Fruit fly (Drosophila melanogaster): ENCODE data around the gene CG43083.

Gene CG43083

dm6 chr3L:15675111-15675510 is 26.7 kb downstream of the CG43083 start (continued):
- TF ChIP-seq CG14965 (GFP tag; optimal IDR thresholded peaks at IDR 0.05; ENCODE audit: borderline replicate concordance), result no peak
- 0 out of 3 replicates have a peak, but pooled peaks have one; percentile 44 for TF ChIP-seq CG11695 (GFP tag; IDR thresholded peaks at IDR 0.05)
- peak; percentile 17 for TF ChIP-seq CG30020 (tag; optimal IDR thresholded peaks at IDR 0.05)
- TF ChIP-seq slp2 (GFP tag; optimal IDR thresholded peaks at IDR 0.05), result peak; percentile 53
- TF ChIP-seq Eip74EF (GFP tag; optimal IDR thresholded peaks at IDR 0.05), result no peak
- peak; percentile 77 for TF ChIP-seq CG30431 (GFP tag; optimal IDR thresholded peaks at IDR 0.05)
- peak; percentile 9 for TF ChIP-seq Elba2 (GFP tag; optimal IDR thresholded peaks at IDR 0.05)
- peak; percentile 31 for TF ChIP-seq salm (tag; optimal IDR thresholded peaks at IDR 0.05)
- TF ChIP-seq cwo (GFP tag; optimal IDR thresholded peaks at IDR 0.05), result no peak
- TF ChIP-seq pho (GFP tag; optimal IDR thresholded peaks at IDR 0.05), result no peak
- TF ChIP-seq CG17912 (GFP tag; optimal IDR thresholded peaks at IDR 0.05), result no peak
- TF ChIP-seq fd3F (GFP tag; optimal IDR thresholded peaks at IDR 0.05), result no peak
- TF ChIP-seq Hsf (GFP tag; optimal IDR thresholded peaks at IDR 0.05), result peak; percentile 57
- TF ChIP-seq chinmo (GFP tag; IDR thresholded peaks at IDR 0.05; ENCODE audit: partially characterized antibody), result no peak
- TF ChIP-seq inv (GFP tag; IDR thresholded peaks at IDR 0.05; ENCODE audit: partially characterized antibody), result no peak
- TF ChIP-seq Sry-β (GFP tag; optimal IDR thresholded peaks at IDR 0.05), result no peak
- no peak for TF ChIP-seq lbe (GFP tag; optimal IDR thresholded peaks at IDR 0.05)
- no peak for TF ChIP-seq sr (GFP tag; IDR thresholded peaks at IDR 0.05)
- TF ChIP-seq Awh (GFP tag; IDR thresholded peaks at IDR 0.05), result peak; percentile 47; the same call in 1 of the 2 replicates
- TF ChIP-seq Trl (optimal IDR thresholded peaks at IDR 0.05), result no peak
- TF ChIP-seq Trl (GFP tag; optimal IDR thresholded peaks at IDR 0.05), result peak; percentile 70
- TF ChIP-seq yki (optimal IDR thresholded peaks at IDR 0.05), result no peak
- TF ChIP-seq caup (GFP tag; optimal IDR thresholded peaks at IDR 0.05; ENCODE audit: severe bottlenecking), result no peak
- no peak for TF ChIP-seq fu2 (GFP tag; optimal IDR thresholded peaks at IDR 0.05)
- no peak for TF ChIP-seq exex (tag; optimal IDR thresholded peaks at IDR 0.05)
- TF ChIP-seq CG1233 (GFP tag; optimal IDR thresholded peaks at IDR 0.05), result peak; percentile 61
- TF ChIP-seq Nf-YC (tag; optimal IDR thresholded peaks at IDR 0.05), result no peak
- TF ChIP-seq CG6854 (GFP tag; optimal IDR thresholded peaks at IDR 0.05), result no peak
- TF ChIP-seq z (GFP tag; IDR thresholded peaks at IDR 0.05), result 0 out of 3 replicates have a peak, but pooled peaks have one; percentile 25
- peak; percentile 68 for TF ChIP-seq CG8089 (GFP tag; optimal IDR thresholded peaks at IDR 0.05)
- TF ChIP-seq CG2120 (GFP tag; optimal IDR thresholded peaks at IDR 0.05), result no peak
- no peak for TF ChIP-seq HLH4C (GFP tag; IDR thresholded peaks at IDR 0.05; ENCODE audit: partially characterized antibody)
- no peak for TF ChIP-seq CG11085 (GFP tag; IDR thresholded peaks at IDR 0.05)
- peak; percentile 55 for TF ChIP-seq bcd (GFP tag; optimal IDR thresholded peaks at IDR 0.05)
- peak; percentile 25 for TF ChIP-seq CG17385 (GFP tag; optimal IDR thresholded peaks at IDR 0.05)
- TF ChIP-seq CkIIα-i1 (GFP tag; IDR thresholded peaks at IDR 0.05), result no peak
- peak; percentile 85 for TF ChIP-seq CG10959 (GFP tag; IDR thresholded peaks at IDR 0.05)
- no peak for TF ChIP-seq CG10431 (GFP tag; optimal IDR thresholded peaks at IDR 0.05)
- TF ChIP-seq hkb (optimal IDR thresholded peaks at IDR 0.05), result no peak
- TF ChIP-seq hkb (GFP tag; IDR thresholded peaks at IDR 0.05), result peak; percentile 51
- TF ChIP-seq CG12236 (GFP tag; optimal IDR thresholded peaks at IDR 0.05), result peak; percentile 68
- TF ChIP-seq CG13894 (tag; optimal IDR thresholded peaks at IDR 0.05), result no peak
- peak; percentile 38 for TF ChIP-seq sqz (GFP tag; optimal IDR thresholded peaks at IDR 0.05)
- no peak for TF ChIP-seq hbn (GFP tag; IDR thresholded peaks at IDR 0.05; ENCODE audit: partially characterized antibody)
- TF ChIP-seq B-H2 (GFP tag; optimal IDR thresholded peaks at IDR 0.05), result no peak
- no peak for TF ChIP-seq HLHmδ (GFP tag; optimal IDR thresholded peaks at IDR 0.05)
- peak; percentile 42 for TF ChIP-seq CG1024 (GFP tag; IDR thresholded peaks at IDR 0.05)
- peak; percentile 76 for TF ChIP-seq CG1602 (GFP tag; optimal IDR thresholded peaks at IDR 0.05)
- no peak for TF ChIP-seq Max (GFP tag; optimal IDR thresholded peaks at IDR 0.05)
- no peak for TF ChIP-seq CG13287 (GFP tag; IDR thresholded peaks at IDR 0.05; ENCODE audit: partially characterized antibody)
- TF ChIP-seq CG12744 (GFP tag; optimal IDR thresholded peaks at IDR 0.05), result peak; percentile 3
